Worm (Caenorhabditis elegans): ENCODE results near the gene clec-80.

The clec-80 gene

DNA sequence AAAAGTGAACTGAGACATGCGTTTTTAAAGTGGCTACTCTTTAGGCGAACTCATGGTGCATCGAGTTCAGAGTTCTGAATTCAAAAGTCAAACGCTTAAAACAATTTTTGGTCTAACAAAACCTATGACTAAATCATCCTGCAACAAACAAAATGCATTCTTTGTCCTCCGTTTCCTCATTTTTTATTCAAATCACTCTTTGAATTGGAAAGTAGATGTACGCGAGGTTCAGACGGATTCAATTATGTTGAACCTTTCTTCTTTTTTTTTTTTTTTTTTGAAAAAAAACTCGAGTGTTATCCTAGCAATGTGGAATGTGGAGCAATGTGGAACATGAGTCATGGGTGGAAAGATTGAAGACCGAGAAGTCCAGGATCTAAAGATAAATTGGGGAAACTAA, 35.2 kb downstream of the clec-80 start:
- no peak for TF ChIP-seq mec-3 (tag; optimal IDR thresholded peaks at IDR 0.05; ENCODE audit: borderline replicate concordance)
- TF ChIP-seq pat-9 (tag; optimal IDR thresholded peaks at IDR 0.05), result no peak
- TF ChIP-seq ceh-14 (tag; optimal IDR thresholded peaks at IDR 0.05), result no peak
- TF ChIP-seq ceh-2 (tag; optimal IDR thresholded peaks at IDR 0.05), result no peak
- no peak for TF ChIP-seq nfya-1 (tag; optimal IDR thresholded peaks at IDR 0.05)
- no peak for TF ChIP-seq pha-4 (tag; optimal IDR thresholded peaks at IDR 0.05)
- no peak for TF ChIP-seq rnt-1 (tag; optimal IDR thresholded peaks at IDR 0.05)
- no peak for TF ChIP-seq ceh-34 (tag; optimal IDR thresholded peaks at IDR 0.05)

DNA sequence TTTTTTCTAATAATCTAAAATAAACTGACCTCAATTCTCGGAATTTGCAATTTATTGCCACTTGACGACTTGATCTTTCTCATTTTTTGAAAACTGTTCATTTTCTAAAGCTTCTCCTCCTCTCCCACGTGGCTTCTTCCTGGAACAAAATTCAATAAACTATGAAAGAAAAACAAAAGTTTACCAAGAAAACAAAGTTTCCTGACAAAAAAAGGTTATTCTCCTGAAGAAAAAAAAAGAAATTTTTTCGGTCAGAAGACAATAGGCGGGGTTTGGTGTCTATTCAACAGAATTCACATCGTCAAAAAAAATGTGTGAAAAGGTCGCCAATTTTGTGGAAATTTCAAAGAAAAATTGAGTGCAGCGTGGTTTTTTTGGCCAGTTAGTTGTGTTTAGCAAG, 41.2 kb downstream of the clec-80 start, which contains the start of gene Y54G2A.16:
TSS of gene Y54G2A.16 (minus strand) at position 101 of the 400 bp plus-strand sequence.
- no peak for TF ChIP-seq syd-9 (tag; optimal IDR thresholded peaks at IDR 0.05)
- TF ChIP-seq ahr-1 (tag; optimal IDR thresholded peaks at IDR 0.05), result no peak
- TF ChIP-seq ceh-19 (GFP tag; optimal IDR thresholded peaks at IDR 0.05), result no peak
- no peak for TF ChIP-seq tbx-7 (tag; optimal IDR thresholded peaks at IDR 0.05)
- no peak for TF ChIP-seq pax-1 (tag; optimal IDR thresholded peaks at IDR 0.05)
- TF ChIP-seq ceh-31 (tag; optimal IDR thresholded peaks at IDR 0.05), result no peak

All from whole organism, late embryonic.